Fruit fly (Drosophila melanogaster): Measurements from ENCODE around the gene CG18547.

- TF ChIP-seq CG1602 (GFP tag; optimal IDR thresholded peaks at IDR 0.05) (no peak), D19B (GFP tag; optimal IDR thresholded peaks at IDR 0.05) (no peak), CG14965 (GFP tag; optimal IDR thresholded peaks at IDR 0.05; ENCODE audit: borderline replicate concordance) (no peak), CG8478 (optimal IDR thresholded peaks at IDR 0.05) (no peak), Rx (GFP tag; IDR thresholded peaks at IDR 0.05) (no peak), kni (GFP tag; optimal IDR thresholded peaks at IDR 0.05) (no peak), CG13424 (tag; optimal IDR thresholded peaks at IDR 0.05) (no peak), CG6854 (GFP tag; optimal IDR thresholded peaks at IDR 0.05) (no peak), Ets97D (GFP tag; optimal IDR thresholded peaks at IDR 0.05) (no peak), CG11398 (GFP tag; optimal IDR thresholded peaks at IDR 0.05) (no peak), Oaz (GFP tag; IDR thresholded peaks at IDR 0.05) (no peak), CG17829 (tag; optimal IDR thresholded peaks at IDR 0.05) (no peak), cato (GFP tag; optimal IDR thresholded peaks at IDR 0.05; ENCODE audit: borderline replicate concordance) (no peak)
Observed at dm6 chr3R:11957388-11957787, 22.8 kb downstream of the CG18547 start.
